Fruit fly (Drosophila melanogaster) whole organism, embryonic: ENCODE data around the gene Mbs.

Experiments
- ATbp ChIP-seq: fragments of 200-800 bp; sonication (Bioruptor generic); optimal IDR thresholded peaks from 2 replicates; lab custom pipeline; 2017; ENCODE audit warnings: missing biosample characterization, mild to moderate bottlenecking, missing genetic modification characterization, missing genetic modification reagents
- CG10267 ChIP-seq: fragments of 200-800 bp; sonication (Bioruptor generic); optimal IDR thresholded peaks from 2 replicates; lab custom pipeline; 2018; ENCODE audit warnings: missing biosample characterization, mild to moderate bottlenecking, missing genetic modification characterization, moderate library complexity
- CG10959 ChIP-seq: fragments of 200-800 bp; sonication (Bioruptor generic); IDR thresholded peaks from 2 replicates; pipeline ENCODE4 v1.3.6; 2022; ENCODE audit warnings: missing biosample characterization, missing genetic modification characterization
- CG11723 ChIP-seq: fragments of 200-800 bp; sonication (Bioruptor generic); optimal IDR thresholded peaks from 2 replicates; lab custom pipeline; 2017; ENCODE audit warnings: missing biosample characterization, mild to moderate bottlenecking, missing genetic modification characterization
- CG12071 ChIP-seq: fragments of 200-800 bp; sonication (Bioruptor generic); optimal IDR thresholded peaks from 3 replicates; lab custom pipeline; 2018; ENCODE audit warnings: missing biosample characterization, mild to moderate bottlenecking, missing genetic modification characterization
- CG1233 ChIP-seq: fragments of 200-800 bp; sonication (Bioruptor generic); optimal IDR thresholded peaks from 4 replicates; lab custom pipeline; 2018; ENCODE audit warnings: missing biosample characterization, mild to moderate bottlenecking, missing genetic modification characterization
- CG12391 ChIP-seq: fragments of 200-800 bp; sonication (Bioruptor generic); optimal IDR thresholded peaks from 3 replicates; lab custom pipeline; 2018; ENCODE audit warnings: missing biosample characterization, mild to moderate bottlenecking, missing genetic modification characterization, moderate library complexity
- CG12942 ChIP-seq: fragments of 200-800 bp; sonication (Bioruptor generic); optimal IDR thresholded peaks from 3 replicates; lab custom pipeline; 2016; ENCODE audit warnings: missing biosample characterization, missing genetic modification characterization
- CG13775 ChIP-seq: fragments of 200-800 bp; sonication (Bioruptor generic); optimal IDR thresholded peaks from 3 replicates; lab custom pipeline; 2017; ENCODE audit warnings: missing biosample characterization, mild to moderate bottlenecking, missing genetic modification characterization
- CG14014 ChIP-seq: fragments of 200-800 bp; sonication (Bioruptor generic); IDR thresholded peaks from 2 replicates; pipeline ENCODE4 v1.3.6; 2022; ENCODE audit warnings: missing biosample characterization, missing genetic modification characterization
- CG14860 ChIP-seq: fragments of 200-800 bp; sonication (Bioruptor generic); IDR thresholded peaks from 3 replicates; pipeline ENCODE4 v1.3.6; 2022; ENCODE audit warnings: missing biosample characterization, missing genetic modification characterization; ENCODE audit not compliant: partially characterized antibody
- CG15011 ChIP-seq: fragments of 200-800 bp; sonication (Bioruptor generic); optimal IDR thresholded peaks from 3 replicates; lab custom pipeline; 2018; ENCODE audit warnings: missing biosample characterization, mild to moderate bottlenecking, missing genetic modification characterization
- CG16863 ChIP-seq: fragments of 200-800 bp; sonication (Bioruptor generic); optimal IDR thresholded peaks from 3 replicates; lab custom pipeline; 2016; ENCODE audit warnings: missing biosample characterization, missing genetic modification characterization
- CG17359 ChIP-seq: fragments of 200-800 bp; sonication (Bioruptor generic); optimal IDR thresholded peaks from 3 replicates; lab custom pipeline; 2018; ENCODE audit warnings: missing biosample characterization, mild to moderate bottlenecking, missing genetic modification characterization, moderate library complexity
- CG17802 ChIP-seq: fragments of 200-800 bp; sonication (Bioruptor generic); optimal IDR thresholded peaks from 2 replicates; lab custom pipeline; 2018; ENCODE audit warnings: missing biosample characterization, mild to moderate bottlenecking, missing genetic modification characterization, moderate library complexity
- CG18262 ChIP-seq: fragments of 200-800 bp; optimal IDR thresholded peaks from 3 replicates; lab custom pipeline; 2019; ENCODE audit warnings: missing biosample characterization, mild to moderate bottlenecking, missing genetic modification characterization, moderate library complexity
- CG2202 ChIP-seq: fragments of 200-800 bp; sonication (Bioruptor generic); optimal IDR thresholded peaks from 2 replicates; lab custom pipeline; 2018; ENCODE audit warnings: missing biosample characterization, mild to moderate bottlenecking, missing genetic modification characterization
- CG2875 ChIP-seq: fragments of 200-800 bp; sonication (Bioruptor generic); optimal IDR thresholded peaks from 2 replicates; lab custom pipeline; 2017; ENCODE audit warnings: missing biosample characterization, mild to moderate bottlenecking, missing genetic modification characterization, missing genetic modification reagents
- CG3407 ChIP-seq: fragments of 200-800 bp; sonication (Bioruptor generic); optimal IDR thresholded peaks from 2 replicates; lab custom pipeline; 2018; ENCODE audit warnings: missing biosample characterization, mild to moderate bottlenecking, missing genetic modification characterization
- CG4730 ChIP-seq: fragments of 200-800 bp; sonication (Bioruptor generic); IDR thresholded peaks from 2 replicates; pipeline ENCODE4 v1.3.6; 2022; ENCODE audit warnings: missing biosample characterization, missing genetic modification characterization
- CG8388 ChIP-seq: fragments of 200-800 bp; sonication (Bioruptor generic); optimal IDR thresholded peaks from 2 replicates; lab custom pipeline; 2019; ENCODE audit warnings: missing biosample characterization, mild to moderate bottlenecking, missing genetic modification characterization, moderate library complexity
- CG8924 ChIP-seq: fragments of 200-800 bp; optimal IDR thresholded peaks from 3 replicates; lab custom pipeline; 2019; ENCODE audit warnings: missing biosample characterization, mild to moderate bottlenecking, missing genetic modification characterization, moderate library complexity
- CG9727 ChIP-seq: fragments of 200-800 bp; sonication (Bioruptor generic); optimal IDR thresholded peaks from 3 replicates; lab custom pipeline; 2017; ENCODE audit warnings: missing biosample characterization, mild to moderate bottlenecking, missing genetic modification characterization
- D19A ChIP-seq: fragments of 200-800 bp; optimal IDR thresholded peaks from 3 replicates; lab custom pipeline; 2019; ENCODE audit warnings: missing biosample characterization, mild to moderate bottlenecking, missing genetic modification characterization, moderate library complexity
- Doc2 ChIP-seq: fragments of 200-800 bp; sonication (Bioruptor generic); IDR thresholded peaks from 2 replicates; pipeline ENCODE4 v1.3.6; 2022; ENCODE audit warnings: missing biosample characterization, missing genetic modification characterization
- Elba2 ChIP-seq: fragments of 200-800 bp; sonication (Bioruptor generic); optimal IDR thresholded peaks from 3 replicates; lab custom pipeline; 2016; ENCODE audit warnings: missing biosample characterization, missing genetic modification characterization
- HLH54F ChIP-seq: fragments of 200-800 bp; sonication (Bioruptor generic); optimal IDR thresholded peaks from 3 replicates; lab custom pipeline; 2016; ENCODE audit warnings: missing biosample characterization, missing genetic modification characterization
- Neu2 ChIP-seq: fragments of 200-800 bp; sonication (Bioruptor generic); optimal IDR thresholded peaks from 3 replicates; lab custom pipeline; 2016; ENCODE audit warnings: missing biosample characterization, missing genetic modification characterization, borderline replicate concordance
- bcd ChIP-seq: fragments of 200-800 bp; sonication (Bioruptor generic); optimal IDR thresholded peaks from 2 replicates; lab custom pipeline; 2017; ENCODE audit warnings: missing biosample characterization, mild to moderate bottlenecking, missing genetic modification characterization
- bsh ChIP-seq, 2 experiments: fragments of 200-800 bp; sonication (Bioruptor generic); optimal IDR thresholded peaks; 2 replicates each; lab custom pipeline; 2017 to 2018; ENCODE audit warnings: mild to moderate bottlenecking in 2 of 2, missing biosample characterization in 2 of 2, missing genetic modification characterization in 2 of 2, moderate library complexity in 1 of 2
- cwo ChIP-seq: fragments of 200-800 bp; sonication (Bioruptor generic); optimal IDR thresholded peaks from 3 replicates; lab custom pipeline; 2017; ENCODE audit warnings: missing biosample characterization, missing genetic modification characterization, mild to moderate bottlenecking, moderate library complexity, missing genetic modification reagents
- dati ChIP-seq: fragments of 200-800 bp; sonication (Bioruptor generic); IDR thresholded peaks from 2 replicates; pipeline ENCODE4 v1.3.6; 2022; ENCODE audit warnings: missing biosample characterization, missing genetic modification characterization
- dmrt11E ChIP-seq: fragments of 200-800 bp; sonication (Bioruptor generic); optimal IDR thresholded peaks from 3 replicates; lab custom pipeline; 2018; ENCODE audit warnings: missing biosample characterization, mild to moderate bottlenecking, missing genetic modification characterization, moderate library complexity
- dpn ChIP-seq, 2 experiments: fragments of 200-800 bp; sonication (Bioruptor generic); optimal IDR thresholded peaks; 3 replicates each; lab custom pipeline; 2016; ENCODE audit warnings: missing biosample characterization in 2 of 2, missing genetic modification characterization in 2 of 2
- eve ChIP-seq, 2 experiments: fragments of >200 bp; optimal IDR thresholded peaks; 2 replicates each; lab custom pipeline; 2017; ENCODE audit warnings: missing biosample characterization in 2 of 2, missing genetic modification characterization in 2 of 2
- fd96Cb ChIP-seq: fragments of 200-800 bp; sonication (Bioruptor generic); optimal IDR thresholded peaks from 2 replicates; lab custom pipeline; 2018; ENCODE audit warnings: missing biosample characterization, mild to moderate bottlenecking, missing genetic modification characterization, moderate library complexity
- grn ChIP-seq: fragments of 200-800 bp; sonication (Bioruptor generic); optimal IDR thresholded peaks from 3 replicates; lab custom pipeline; 2017; ENCODE audit warnings: missing biosample characterization, missing genetic modification characterization
- ind ChIP-seq: fragments of 200-800 bp; sonication (Bioruptor generic); optimal IDR thresholded peaks from 3 replicates; lab custom pipeline; 2016; ENCODE audit warnings: missing biosample characterization, missing genetic modification characterization
- kah ChIP-seq: fragments of 200-800 bp; sonication (Bioruptor generic); optimal IDR thresholded peaks from 2 replicates; lab custom pipeline; 2018; ENCODE audit warnings: missing biosample characterization, mild to moderate bottlenecking, missing genetic modification characterization
- lmd ChIP-seq: fragments of 200-800 bp; sonication (Bioruptor generic); IDR thresholded peaks from 2 replicates; pipeline ENCODE4 v1.3.6; 2022; ENCODE audit warnings: missing biosample characterization, missing genetic modification characterization
- pnt ChIP-seq: fragments of 200-800 bp; sonication (Bioruptor generic); optimal IDR thresholded peaks from 3 replicates; lab custom pipeline; 2016; ENCODE audit warnings: missing biosample characterization, missing genetic modification characterization
- run ChIP-seq: fragments of 200-800 bp; sonication (Bioruptor generic); optimal IDR thresholded peaks from 3 replicates; lab custom pipeline; 2018; ENCODE audit warnings: missing biosample characterization, mild to moderate bottlenecking, missing genetic modification characterization
- salm ChIP-seq: fragments of 200-800 bp; sonication (Bioruptor generic); optimal IDR thresholded peaks from 2 replicates; lab custom pipeline; 2018; ENCODE audit warnings: missing biosample characterization, mild to moderate bottlenecking, missing genetic modification characterization
- sd ChIP-seq: fragments of 200-800 bp; sonication (Bioruptor generic); optimal IDR thresholded peaks from 3 replicates; lab custom pipeline; 2018; ENCODE audit warnings: missing biosample characterization, mild to moderate bottlenecking, missing genetic modification characterization, moderate library complexity
- shn ChIP-seq: fragments of 200-800 bp; sonication (Bioruptor generic); optimal IDR thresholded peaks from 3 replicates; lab custom pipeline; 2016; ENCODE audit warnings: missing biosample characterization, missing genetic modification characterization
- sna ChIP-seq: fragments of 200-800 bp; sonication (Bioruptor generic); IDR thresholded peaks from 2 replicates; pipeline ENCODE4 v1.3.6; 2022; ENCODE audit warnings: missing biosample characterization, missing genetic modification characterization; ENCODE audit not compliant: partially characterized antibody
- stwl ChIP-seq: fragments of 200-800 bp; sonication (Bioruptor generic); optimal IDR thresholded peaks from 3 replicates; lab custom pipeline; 2018; ENCODE audit warnings: missing biosample characterization, mild to moderate bottlenecking, missing genetic modification characterization, moderate library complexity
- tap ChIP-seq: fragments of 200-800 bp; optimal IDR thresholded peaks from 3 replicates; lab custom pipeline; 2019; ENCODE audit warnings: missing biosample characterization, mild to moderate bottlenecking, missing genetic modification characterization, moderate library complexity
- zen ChIP-seq: fragments of 200-800 bp; sonication (Bioruptor generic); optimal IDR thresholded peaks from 3 replicates; lab custom pipeline; 2018; ENCODE audit warnings: missing biosample characterization, mild to moderate bottlenecking, missing genetic modification characterization, moderate library complexity
- zfh2 ChIP-seq: fragments of 200-800 bp; sonication (Bioruptor generic); optimal IDR thresholded peaks from 2 replicates; lab custom pipeline; 2016; ENCODE audit warnings: missing biosample characterization, missing genetic modification characterization

Gene Mbs

dm6 chr3L:16027163-16027633 lies 24.6 kb upstream of the Mbs start (continued):
- TF ChIP-seq Doc2 (GFP tag; lab: Robert Waterston, UW) (no peak), CG9727 (GFP tag; lab: Kevin White, UChicago) (peak; percentile 64), sd (peak; percentile 12), CG10267 (peak; percentile 14), fd96Cb (peak; percentile 2), Neu2 (GFP tag; lab: Kevin White, UChicago) (no peak), CG17359 (peak; percentile 48), CG15011 (GFP tag; lab: Kevin White, UChicago) (peak; percentile 61), cwo (GFP tag; lab: Kevin White, UChicago) (peak; percentile 76), CG8924 (tag; lab: Kevin White, UChicago) (peak; percentile 10), CG3407 (GFP tag; lab: Kevin White, UChicago) (peak; percentile 50), tap (tag; lab: Kevin White, UChicago) (no peak), bcd (peak; percentile 51), CG16863 (peak; percentile 1), ATbp (peak; percentile 69), pnt (peak; percentile 7), CG10959 (GFP tag; lab: Robert Waterston, UW) (peak; percentile 48; the same call in 1 of the 2 replicates), CG14860 (GFP tag; lab: Robert Waterston, UW) (no peak), HLH54F (GFP tag; lab: Kevin White, UChicago) (no peak), CG11723 (peak; percentile 27), dmrt11E (tag; lab: Kevin White, UChicago) (peak; percentile 43), kah (peak; percentile 51), CG12071 (GFP tag; lab: Kevin White, UChicago) (peak; percentile 51), zen (no peak), dpn (GFP tag; optimal IDR thresholded peaks at IDR 0.05; lab: Kevin White, UChicago) (peak in 1 of 2 experiments; percentile 56), sna (GFP tag; lab: Robert Waterston, UW) (no peak), CG14014 (GFP tag; lab: Robert Waterston, UW) (peak; percentile 31), CG4730 (GFP tag; lab: Robert Waterston, UW) (peak; percentile 19; the same call in 1 of the 2 replicates), CG18262 (no peak), CG1233 (GFP tag; lab: Kevin White, UChicago) (peak; percentile 33), CG12391 (peak; percentile 15), run (tag; lab: Kevin White, UChicago) (peak; percentile 24), CG12942 (GFP tag; lab: Kevin White, UChicago) (no peak), D19A (tag; lab: Kevin White, UChicago) (peak; percentile 6), salm (tag; lab: Kevin White, UChicago) (no peak), ind (no peak), CG13775 (GFP tag; lab: Kevin White, UChicago) (no peak), grn (GFP tag; lab: Kevin White, UChicago) (peak; percentile 72), CG2875 (GFP tag; lab: Kevin White, UChicago) (peak; percentile 54), CG8388 (no peak), bsh (GFP tag; optimal IDR thresholded peaks at IDR 0.05; lab: Kevin White, UChicago) (peak in 1 of 2 experiments; percentile 35), eve (GFP tag; optimal IDR thresholded peaks at IDR 0.05; lab: Kevin White, UChicago) (no peak), shn (no peak), dati (GFP tag; lab: Robert Waterston, UW) (no peak), stwl (tag; lab: Kevin White, UChicago) (no peak), lmd (GFP tag; lab: Robert Waterston, UW) (peak; percentile 35; the same call in 1 of the 2 replicates), Elba2 (no peak), zfh2 (GFP tag; lab: Kevin White, UChicago) (peak; percentile 4), CG17802 (tag; lab: Kevin White, UChicago) (no peak), CG2202 (tag; lab: Kevin White, UChicago) (peak; percentile 69)
